Worm (Caenorhabditis elegans): ENCODE measurements around the gene C50F4.9.

C50F4.9 gene

ce11 chrV:9477863-9478262 is 46.1 kb downstream of the C50F4.9 start, which contains the start of gene nas-3:
Gene nas-3, plus strand, starts transcription at chrV:9478163.
- TF ChIP-seq nhr-11 (tag; optimal IDR thresholded peaks at IDR 0.05): no peak
- TF ChIP-seq blmp-1 (tag; optimal IDR thresholded peaks at IDR 0.05; ENCODE audit: insufficient read depth): no peak
- TF ChIP-seq R02D3.7 (tag; optimal IDR thresholded peaks at IDR 0.05): no peak
- TF ChIP-seq F13H6.1 (tag; optimal IDR thresholded peaks at IDR 0.05): no peak
- no peak for TF ChIP-seq ama-1 (optimal IDR thresholded peaks at IDR 0.05)

ce11 chrV:9473924-9474323 is 50.1 kb downstream of the C50F4.9 start:
- TF ChIP-seq nhr-25 (tag; optimal IDR thresholded peaks at IDR 0.05) (no peak), ztf-1 (GFP tag; conservative IDR thresholded peaks at IDR 0.05) (no peak), nhr-129 (tag; optimal IDR thresholded peaks at IDR 0.05) (no peak), R02D3.7 (tag; optimal IDR thresholded peaks at IDR 0.05) (no peak), ZK546.5 (tag; optimal IDR thresholded peaks at IDR 0.05) (no peak), nhr-21 (tag; optimal IDR thresholded peaks at IDR 0.05) (peak; percentile 26), fos-1 (tag; optimal IDR thresholded peaks at IDR 0.05) (no peak), F13H6.1 (tag; optimal IDR thresholded peaks at IDR 0.05) (no peak), unc-55 (GFP tag; optimal IDR thresholded peaks at IDR 0.05) (no peak), sma-9 (GFP tag; optimal IDR thresholded peaks at IDR 0.05) (peak; percentile 30), sma-9 (tag; optimal IDR thresholded peaks at IDR 0.05) (no peak), ztf-11 (tag; optimal IDR thresholded peaks at IDR 0.05) (no peak), elt-1 (tag; optimal IDR thresholded peaks at IDR 0.05) (no peak), mdl-1 (tag; optimal IDR thresholded peaks at IDR 0.05) (no peak), ztf-4 (tag; optimal IDR thresholded peaks at IDR 0.05) (no peak), alr-1 (tag; optimal IDR thresholded peaks at IDR 0.05) (no peak), elt-3 (tag; optimal IDR thresholded peaks at IDR 0.05) (no peak)

Measured in whole organism, L2 larva.